Fruit fly (Drosophila melanogaster) whole organism, pupa: ENCODE results near the gene pb.

Experiments
- CG12605 ChIP-seq: fragments of 200-800 bp; sonication (Bioruptor generic); IDR thresholded peaks from 2 replicates; pipeline ENCODE4 v1.3.6; 2022; ENCODE audit warnings: missing biosample characterization, missing genetic modification characterization
- CG32121 ChIP-seq: fragments of 200-800 bp; sonication (Bioruptor generic); IDR thresholded peaks from 2 replicates; pipeline ENCODE4 v1.3.6; 2022; ENCODE audit warnings: missing biosample characterization, missing genetic modification characterization
- CG34367 ChIP-seq: fragments of 200-800 bp; sonication (Bioruptor generic); optimal IDR thresholded peaks from 2 replicates; lab custom pipeline; 2018; ENCODE audit warnings: missing biosample characterization, mild to moderate bottlenecking, missing genetic modification characterization
- CG4496 ChIP-seq: fragments of 200-800 bp; sonication (Bioruptor generic); IDR thresholded peaks from 3 replicates; pipeline ENCODE4 v1.3.6; 2022; ENCODE audit warnings: missing biosample characterization, missing genetic modification characterization
- CG8301 ChIP-seq: fragments of 200-800 bp; sonication (Bioruptor generic); optimal IDR thresholded peaks from 2 replicates; lab custom pipeline; 2018; ENCODE audit warnings: missing biosample characterization, mild to moderate bottlenecking, missing genetic modification characterization
- D1 ChIP-seq: fragments of 200-800 bp; sonication (Bioruptor generic); optimal IDR thresholded peaks from 2 replicates; lab custom pipeline; 2018; ENCODE audit warnings: missing biosample characterization, mild to moderate bottlenecking, missing genetic modification characterization, moderate library complexity
- EcR ChIP-seq: fragments of 200-800 bp; sonication (Bioruptor generic); optimal IDR thresholded peaks from 3 replicates; lab custom pipeline; 2019; ENCODE audit warnings: missing biosample characterization, missing genetic modification characterization, mild to moderate bottlenecking, moderate library complexity, missing genetic modification reagents
- Pif1A ChIP-seq: fragments of 200-800 bp; sonication (Bioruptor generic); optimal IDR thresholded peaks from 3 replicates; lab custom pipeline; 2016; ENCODE audit warnings: missing biosample characterization, missing genetic modification characterization
- Pif1B ChIP-seq: fragments of 200-800 bp; sonication (Bioruptor generic); optimal IDR thresholded peaks from 3 replicates; lab custom pipeline; 2016; ENCODE audit warnings: missing biosample characterization, missing genetic modification characterization
- Snoo ChIP-seq: fragments of 200-800 bp; sonication (Bioruptor generic); optimal IDR thresholded peaks from 3 replicates; lab custom pipeline; 2017; ENCODE audit warnings: missing biosample characterization, mild to moderate bottlenecking, missing genetic modification characterization, inconsistent platforms
- fd96Ca ChIP-seq: fragments of 200-800 bp; sonication (Bioruptor generic); IDR thresholded peaks from 3 replicates; pipeline ENCODE4 v1.3.6; 2022; ENCODE audit warnings: missing biosample characterization, missing genetic modification characterization
- gl ChIP-seq: fragments of 200-800 bp; sonication (Bioruptor generic); optimal IDR thresholded peaks from 2 replicates; lab custom pipeline; 2018; ENCODE audit warnings: missing biosample characterization, mild to moderate bottlenecking, missing genetic modification characterization

- TF ChIP-seq CG12605 (no peak), CG34367 (tag; lab: Kevin White, UChicago) (no peak), Snoo (tag; lab: Kevin White, UChicago) (no peak), CG4496 (GFP tag; lab: Robert Waterston, UW) (no peak), CG32121 (GFP tag; lab: Robert Waterston, UW) (no peak), EcR (GFP tag; lab: Kevin White, UChicago) (no peak), fd96Ca (GFP tag; lab: Robert Waterston, UW) (no peak), gl (tag; lab: Kevin White, UChicago) (no peak), D1 (tag; lab: Kevin White, UChicago) (peak; percentile 74), Pif1A (GFP tag; lab: Kevin White, UChicago) (no peak), CG8301 (tag; lab: Kevin White, UChicago) (no peak), Pif1B (GFP tag; lab: Kevin White, UChicago) (no peak)
These were observed 58.2 kb downstream of the pb start for dm6 chr3R:6683671-6684070.
